Worm (Caenorhabditis elegans): ENCODE measurements around the gene fbxb-34.

ce11 chrII:568776-569175 is 18.9 kb upstream of the fbxb-34 start, which contains the start of gene W08F4.5:
- no peak for TF ChIP-seq hlh-17 (GFP tag; optimal IDR thresholded peaks at IDR 0.05; ENCODE audit: borderline replicate concordance)
- no peak for TF ChIP-seq elt-2 (tag; optimal IDR thresholded peaks at IDR 0.05)
